Fruit fly (Drosophila melanogaster): Measurements from ENCODE around the gene CG34043.
A peak's percentile ranks its signal among the peaks of the same experiment; 100 is the strongest.

The CG34043 gene

DNA sequence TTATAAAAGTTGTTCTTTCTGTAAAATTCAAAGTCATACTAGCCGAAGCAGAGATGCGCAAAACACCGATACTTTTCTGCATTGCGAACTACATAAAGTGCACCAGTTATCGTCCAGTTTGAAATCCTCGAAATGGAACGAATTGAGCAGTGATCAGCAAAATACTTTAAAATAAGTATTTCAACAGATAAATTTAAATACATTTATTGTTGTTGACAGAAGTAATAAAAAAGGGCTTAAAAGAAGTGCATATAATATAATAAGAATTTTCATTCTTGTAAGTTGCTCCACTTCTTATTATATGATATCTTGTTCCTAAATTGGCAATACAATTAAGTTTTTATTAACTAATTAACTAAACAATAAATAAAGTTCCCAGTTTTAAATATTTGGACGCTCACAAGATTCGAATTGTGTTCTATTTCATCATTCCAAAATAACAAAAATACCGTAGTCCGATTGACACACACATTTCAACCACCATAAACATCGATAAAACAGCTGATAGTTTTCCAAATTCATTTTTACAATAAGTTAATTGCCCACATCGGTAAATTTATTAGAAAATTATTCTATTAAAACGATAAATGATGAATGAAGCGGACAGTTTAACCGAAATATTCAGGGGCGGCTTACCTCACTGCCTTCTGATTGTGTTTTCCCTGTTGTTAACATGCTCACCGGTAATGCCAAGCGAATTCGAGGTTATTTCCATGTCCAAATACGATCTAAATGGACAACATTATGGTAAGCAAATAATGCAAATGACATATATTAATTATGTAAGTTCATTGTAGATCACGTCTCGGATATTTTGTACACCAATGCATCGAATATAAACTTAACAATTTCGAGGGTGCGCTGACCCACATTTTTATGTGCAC, 33.9 kb upstream of the CG34043 start, which contains the start of the genes Usp14 and CG4972 (continued):
- TF ChIP-seq CG7271 (tag; optimal IDR thresholded peaks at IDR 0.05) (no peak), CG42726 (GFP tag; IDR thresholded peaks at IDR 0.05; ENCODE audit: partially characterized antibody) (0 out of 2 replicates have a peak, but pooled peaks have one; percentile 9), CG12236 (GFP tag; optimal IDR thresholded peaks at IDR 0.05) (no peak), Max (GFP tag; optimal IDR thresholded peaks at IDR 0.05) (peak; percentile 24), D19B (GFP tag; optimal IDR thresholded peaks at IDR 0.05) (no peak), tll (GFP tag; optimal IDR thresholded peaks at IDR 0.05) (peak in 1 of 2 experiments; percentile 3), CG14667 (GFP tag; IDR thresholded peaks at IDR 0.05) (peak; percentile 70; the same call in 1 of the 2 replicates), CG10565 (GFP tag; optimal IDR thresholded peaks at IDR 0.05) (no peak), Elba2 (GFP tag; optimal IDR thresholded peaks at IDR 0.05) (peak; percentile 3), bab2 (GFP tag; optimal IDR thresholded peaks at IDR 0.05) (no peak), zfh2 (GFP tag; optimal IDR thresholded peaks at IDR 0.05) (no peak), CG10147 (GFP tag; optimal IDR thresholded peaks at IDR 0.05) (no peak), CG13424 (tag; optimal IDR thresholded peaks at IDR 0.05) (no peak), CG7357 (GFP tag; IDR thresholded peaks at IDR 0.05) (no peak), CG9817 (tag; optimal IDR thresholded peaks at IDR 0.05) (no peak), row (GFP tag; IDR thresholded peaks at IDR 0.05) (peak; percentile 72), gfzf (GFP tag; optimal IDR thresholded peaks at IDR 0.05) (peak; percentile 37), HLH4C (GFP tag; IDR thresholded peaks at IDR 0.05; ENCODE audit: partially characterized antibody) (no peak), CG15601 (tag; optimal IDR thresholded peaks at IDR 0.05) (peak; percentile 11), CG8924 (tag; optimal IDR thresholded peaks at IDR 0.05) (peak; percentile 40), Gsc (GFP tag; IDR thresholded peaks at IDR 0.05) (no peak), CG6689 (GFP tag; IDR thresholded peaks at IDR 0.05) (no peak), Atf3 (GFP tag; optimal IDR thresholded peaks at IDR 0.05) (no peak), Ada2b (GFP tag; IDR thresholded peaks at IDR 0.05) (no peak), Camta (GFP tag; optimal IDR thresholded peaks at IDR 0.05) (no peak), Bteb2 (GFP tag; optimal IDR thresholded peaks at IDR 0.05) (no peak), amos (GFP tag; IDR thresholded peaks at IDR 0.05; ENCODE audit: partially characterized antibody) (peak; percentile 53; the same call in 1 of the 2 replicates), CG11560 (tag; IDR thresholded peaks at IDR 0.05) (no peak), Aef1 (GFP tag; IDR thresholded peaks at IDR 0.05) (no peak), ind (GFP tag; optimal IDR thresholded peaks at IDR 0.05) (no peak), ab (GFP tag; optimal IDR thresholded peaks at IDR 0.05) (no peak), disco-r (GFP tag; optimal IDR thresholded peaks at IDR 0.05) (no peak), CG7839 (tag; optimal IDR thresholded peaks at IDR 0.05) (no peak), Sry-δ (GFP tag; optimal IDR thresholded peaks at IDR 0.05) (peak; percentile 79), CG33213 (GFP tag; optimal IDR thresholded peaks at IDR 0.05) (no peak), pzg (GFP tag; optimal IDR thresholded peaks at IDR 0.05) (peak; percentile 40), Hey (tag; optimal IDR thresholded peaks at IDR 0.05) (no peak), CG12391 (tag; optimal IDR thresholded peaks at IDR 0.05) (peak; percentile 38), wdn (GFP tag; IDR thresholded peaks at IDR 0.05) (no peak), maf-S (GFP tag; optimal IDR thresholded peaks at IDR 0.05) (no peak), pita (GFP tag; optimal IDR thresholded peaks at IDR 0.05) (no peak), H2.0 (GFP tag; IDR thresholded peaks at IDR 0.05) (no peak), CG14860 (GFP tag; IDR thresholded peaks at IDR 0.05; ENCODE audit: partially characterized antibody) (no peak), CG17829 (tag; optimal IDR thresholded peaks at IDR 0.05) (peak; percentile 19), Scr (GFP tag; IDR thresholded peaks at IDR 0.05; ENCODE audit: partially characterized antibody) (peak; percentile 54; the same call in 1 of the 2 replicates), knrl (GFP tag; IDR thresholded peaks at IDR 0.05; ENCODE audit: partially characterized antibody) (peak; percentile 66), CG10654 (GFP tag; optimal IDR thresholded peaks at IDR 0.05) (no peak), CG12104 (GFP tag; optimal IDR thresholded peaks at IDR 0.05) (peak; percentile 20)
